Fruit fly (Drosophila melanogaster): ENCODE data around the gene CG43307.

DNA sequence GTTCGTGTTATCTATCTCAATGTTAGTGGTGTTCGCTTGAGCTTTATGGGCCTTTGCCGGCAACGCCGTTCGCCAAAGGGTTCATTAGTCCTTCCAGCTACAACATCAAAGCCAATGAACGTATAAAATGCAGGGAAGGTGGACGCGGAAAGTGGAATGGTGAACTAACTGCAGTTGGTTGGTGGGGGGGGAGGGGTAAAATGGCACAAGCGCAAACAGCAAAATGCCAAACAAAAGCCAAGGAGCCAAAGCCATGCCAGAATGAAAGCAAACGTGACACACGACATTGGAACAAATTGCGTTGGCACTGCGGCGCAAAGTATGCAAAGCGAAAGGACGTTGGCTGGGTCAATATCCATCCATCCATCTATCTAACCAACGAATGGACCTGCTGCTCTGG lies 9.6 kb downstream of the CG43307 start:
- no peak for TF ChIP-seq Sin3A (optimal IDR thresholded peaks at IDR 0.05)
- no peak for TF ChIP-seq h (optimal IDR thresholded peaks at IDR 0.05)
- TF ChIP-seq Myc (optimal IDR thresholded peaks at IDR 0.05), result no peak
- no peak for TF ChIP-seq insv (optimal IDR thresholded peaks at IDR 0.05)
- no peak for TF ChIP-seq psq (optimal IDR thresholded peaks at IDR 0.05)
- TF ChIP-seq ttk (optimal IDR thresholded peaks at IDR 0.05), result no peak
